Worm (Caenorhabditis elegans): ENCODE results near the gene bus-17.

Gene bus-17

DNA sequence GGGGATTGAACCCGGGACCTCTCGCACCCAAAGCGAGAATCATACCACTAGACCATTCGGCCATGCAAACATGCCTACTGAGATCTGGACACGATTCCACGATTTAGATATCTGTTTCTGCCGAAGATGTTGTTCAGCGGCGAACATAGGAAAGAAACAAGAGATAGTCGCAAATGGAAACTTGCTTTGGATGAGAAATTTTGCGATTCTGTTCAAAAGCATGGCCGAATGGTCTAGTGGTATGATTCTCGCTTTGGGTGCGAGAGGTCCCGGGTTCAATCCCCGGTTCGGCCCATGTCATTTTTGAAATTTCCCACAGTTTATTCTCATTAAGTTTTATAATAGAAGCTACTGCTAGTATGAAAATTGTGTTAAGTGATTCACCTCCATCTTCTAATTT, 30.5 kb upstream of the bus-17 start (continued):
- TF ChIP-seq Y105C5A.15 (GFP tag; IDR thresholded peaks at IDR 0.05) (no peak), lin-29 (GFP tag; IDR thresholded peaks at IDR 0.05) (no peak), jun-1 (tag; optimal IDR thresholded peaks at IDR 0.05) (no peak), nhr-6 (tag; optimal IDR thresholded peaks at IDR 0.05) (no peak), nhr-42 (GFP tag; IDR thresholded peaks at IDR 0.05) (no peak), nhr-10 (tag; optimal IDR thresholded peaks at IDR 0.05) (no peak), mdl-1 (tag; optimal IDR thresholded peaks at IDR 0.05) (no peak), lin-15B (tag; optimal IDR thresholded peaks at IDR 0.05) (no peak), aha-1 (tag) (peak; percentile 88), ceh-62 (tag; optimal IDR thresholded peaks at IDR 0.05) (no peak), ZK546.5 (tag; optimal IDR thresholded peaks at IDR 0.05) (no peak), lin-1 (GFP tag; IDR thresholded peaks at IDR 0.05) (0 out of 2 replicates have a peak, but pooled peaks have one; percentile 31), dmd-8 (GFP tag; IDR thresholded peaks at IDR 0.05) (no peak), lir-3 (tag; optimal IDR thresholded peaks at IDR 0.05) (no peak), mdt-29 (GFP tag; IDR thresholded peaks at IDR 0.05) (no peak), daf-19 (GFP tag; conservative IDR thresholded peaks at IDR 0.05) (no peak), aly-2 (tag; optimal IDR thresholded peaks at IDR 0.05) (no peak), dmd-9 (GFP tag; IDR thresholded peaks at IDR 0.05) (no peak), tag-97 (GFP tag; IDR thresholded peaks at IDR 0.05) (no peak), nhr-48 (tag; optimal IDR thresholded peaks at IDR 0.05) (peak; percentile 15), ceh-44 (GFP tag; IDR thresholded peaks at IDR 0.05) (no peak), nhr-28 (tag; optimal IDR thresholded peaks at IDR 0.05) (no peak), unc-62 (GFP tag; optimal IDR thresholded peaks at IDR 0.05 in 1 of 2) (peak in 1 of 2 experiments; percentile 85), unc-62 (tag; optimal IDR thresholded peaks at IDR 0.05) (no peak), dve-1 (tag; optimal IDR thresholded peaks at IDR 0.05; ENCODE audit: insufficient read depth) (no peak), attf-4 (tag; optimal IDR thresholded peaks at IDR 0.05) (no peak), F49E8.2 (tag; optimal IDR thresholded peaks at IDR 0.05; ENCODE audit: borderline replicate concordance) (no peak), ces-1 (GFP tag; optimal IDR thresholded peaks at IDR 0.05) (no peak), php-3 (GFP tag; IDR thresholded peaks at IDR 0.05) (no peak), hlh-30 (tag; optimal IDR thresholded peaks at IDR 0.05; ENCODE audit: insufficient read depth) (peak; percentile 14), set-16 (GFP tag; IDR thresholded peaks at IDR 0.05) (no peak), vab-7 (GFP tag; IDR thresholded peaks at IDR 0.05) (no peak), ama-1 (optimal IDR thresholded peaks at IDR 0.05) (no peak), nhr-237 (tag; optimal IDR thresholded peaks at IDR 0.05) (no peak), lin-39 (tag; optimal IDR thresholded peaks at IDR 0.05) (no peak), ceh-82 (tag; optimal IDR thresholded peaks at IDR 0.05) (no peak), nhr-111 (GFP tag; optimal IDR thresholded peaks at IDR 0.05) (no peak), cey-2 (tag; optimal IDR thresholded peaks at IDR 0.05; ENCODE audit: borderline replicate concordance, insufficient read depth) (no peak)

ce11 chrX:15794977-15795376, 28.8 kb upstream of the bus-17 start, which contains the start of gene Y7A5A.10:
Y7A5A.10 (minus strand) TSS chrX:15795077.
- TF ChIP-seq pqm-1 (tag; optimal IDR thresholded peaks at IDR 0.05): no peak
- TF ChIP-seq nhr-102 (tag; optimal IDR thresholded peaks at IDR 0.05): no peak
- TF ChIP-seq hlh-30 (tag; optimal IDR thresholded peaks at IDR 0.05; ENCODE audit: insufficient read depth): no peak
- TF ChIP-seq set-16 (GFP tag; IDR thresholded peaks at IDR 0.05): no peak
- TF ChIP-seq snpc-1.2 (GFP tag; IDR thresholded peaks at IDR 0.05): no peak
- no peak for TF ChIP-seq hmg-1.1 (GFP tag; IDR thresholded peaks at IDR 0.05)
- no peak for TF ChIP-seq php-3 (GFP tag; IDR thresholded peaks at IDR 0.05)
- TF ChIP-seq nhr-11 (tag; optimal IDR thresholded peaks at IDR 0.05): no peak
- TF ChIP-seq jun-1 (tag; optimal IDR thresholded peaks at IDR 0.05): no peak

Measured in whole organism, L4 larva.